Fruit fly (Drosophila melanogaster): ENCODE results near the gene ed.
A peak's percentile ranks its signal among the peaks of the same experiment; 100 is the strongest.

ed gene

dm6 chr2L:4053421-4054091 lies 22.4 kb downstream of the ed start (continued):
- peak; percentile 58 for TF ChIP-seq nau (GFP tag; optimal IDR thresholded peaks at IDR 0.05)
- TF ChIP-seq kni (GFP tag; optimal IDR thresholded peaks at IDR 0.05), result peak; percentile 72
- no peak for TF ChIP-seq jigr1 (GFP tag; IDR thresholded peaks at IDR 0.05)
- TF ChIP-seq Mad (GFP tag; optimal IDR thresholded peaks at IDR 0.05), result peak; percentile 2
- no peak for TF ChIP-seq Dfd (GFP tag; optimal IDR thresholded peaks at IDR 0.05)
- no peak for TF ChIP-seq ham (GFP tag; IDR thresholded peaks at IDR 0.05)
- TF ChIP-seq sim (GFP tag; IDR thresholded peaks at IDR 0.05), result 0 out of 2 replicates have a peak, but pooled peaks have one; percentile 68
- peak; percentile 78 for TF ChIP-seq Ptx1 (GFP tag; IDR thresholded peaks at IDR 0.05)
- TF ChIP-seq PHDP (tag; optimal IDR thresholded peaks at IDR 0.05), result peak; percentile 84
- peak; percentile 32 for TF ChIP-seq ind (GFP tag; optimal IDR thresholded peaks at IDR 0.05)
- TF ChIP-seq CG13775 (GFP tag; optimal IDR thresholded peaks at IDR 0.05), result peak; percentile 67
- peak; percentile 30; the same call in 1 of the 2 replicates for TF ChIP-seq CG14014 (GFP tag; IDR thresholded peaks at IDR 0.05)
- TF ChIP-seq salm (tag; optimal IDR thresholded peaks at IDR 0.05), result peak; percentile 51
- no peak for TF ChIP-seq yki (optimal IDR thresholded peaks at IDR 0.05)
- TF ChIP-seq phol (tag; optimal IDR thresholded peaks at IDR 0.05), result peak; percentile 82
- no peak for TF ChIP-seq Antp (GFP tag; optimal IDR thresholded peaks at IDR 0.05)
- TF ChIP-seq Ada2b (GFP tag; IDR thresholded peaks at IDR 0.05), result peak; percentile 64; the same call in 1 of the 2 replicates
- peak; percentile 91 for TF ChIP-seq Sox102F (GFP tag; optimal IDR thresholded peaks at IDR 0.05)
- TF ChIP-seq so (GFP tag; IDR thresholded peaks at IDR 0.05), result peak; percentile 58; the same call in 1 of the 3 replicates
- TF ChIP-seq CG4617 (GFP tag; optimal IDR thresholded peaks at IDR 0.05; ENCODE audit: borderline replicate concordance), result peak; percentile 14
- peak; percentile 88 for TF ChIP-seq CG10979 (tag; optimal IDR thresholded peaks at IDR 0.05)
- TF ChIP-seq grn (GFP tag; optimal IDR thresholded peaks at IDR 0.05), result no peak
- peak; percentile 87 for TF ChIP-seq gcm (GFP tag; optimal IDR thresholded peaks at IDR 0.05)
- peak; percentile 70 for TF ChIP-seq Chrac-16 (GFP tag; optimal IDR thresholded peaks at IDR 0.05)
- TF ChIP-seq CG15696 (tag; optimal IDR thresholded peaks at IDR 0.05), result peak; percentile 66
- TF ChIP-seq Jarid2 (GFP tag; optimal IDR thresholded peaks at IDR 0.05), result peak; percentile 29
- TF ChIP-seq mam (GFP tag; optimal IDR thresholded peaks at IDR 0.05), result no peak
- TF ChIP-seq CG9609 (GFP tag; optimal IDR thresholded peaks at IDR 0.05), result peak; percentile 8
- peak; percentile 79 for TF ChIP-seq CG13424 (tag; optimal IDR thresholded peaks at IDR 0.05)
- TF ChIP-seq CG3407 (GFP tag; optimal IDR thresholded peaks at IDR 0.05), result peak; percentile 68
- TF ChIP-seq CG9817 (tag; optimal IDR thresholded peaks at IDR 0.05), result peak; percentile 51
- peak; percentile 50; the same call in 1 of the 2 replicates for TF ChIP-seq crol (GFP tag; IDR thresholded peaks at IDR 0.05)
- TF ChIP-seq Deaf1 (tag; optimal IDR thresholded peaks at IDR 0.05), result peak; percentile 28
- TF ChIP-seq odd (GFP tag; optimal IDR thresholded peaks at IDR 0.05), result peak; percentile 38
- peak; percentile 53; the same call in 1 of the 2 replicates for TF ChIP-seq CG32532 (GFP tag; IDR thresholded peaks at IDR 0.05)
- peak; percentile 23 for TF ChIP-seq bab2 (GFP tag; optimal IDR thresholded peaks at IDR 0.05)
- TF ChIP-seq Meics (GFP tag; optimal IDR thresholded peaks at IDR 0.05), result peak; percentile 42
- TF ChIP-seq tll (GFP tag; optimal IDR thresholded peaks at IDR 0.05), result peak in 1 of 2 experiments; percentile 89
- TF ChIP-seq ems (GFP tag; optimal IDR thresholded peaks at IDR 0.05), result no peak
- TF ChIP-seq CG17385 (GFP tag; optimal IDR thresholded peaks at IDR 0.05), result peak; percentile 92
- TF ChIP-seq CG11247 (GFP tag; IDR thresholded peaks at IDR 0.05), result peak; percentile 24; the same call in 1 of the 2 replicates
- peak; percentile 74 for TF ChIP-seq CoRest (tag; optimal IDR thresholded peaks at IDR 0.05)
- TF ChIP-seq ase (GFP tag; IDR thresholded peaks at IDR 0.05), result peak; percentile 32; the same call in 1 of the 3 replicates
- TF ChIP-seq CG1529 (GFP tag; optimal IDR thresholded peaks at IDR 0.05), result peak; percentile 87
- TF ChIP-seq CG7271 (tag; optimal IDR thresholded peaks at IDR 0.05), result peak; percentile 37
- peak; percentile 88 for TF ChIP-seq zf30C (GFP tag; optimal IDR thresholded peaks at IDR 0.05)
- TF ChIP-seq Oaz (GFP tag; IDR thresholded peaks at IDR 0.05), result no peak
- no peak for TF ChIP-seq rib (GFP tag; IDR thresholded peaks at IDR 0.05)
- peak; percentile 55 for TF ChIP-seq CG10431 (GFP tag; optimal IDR thresholded peaks at IDR 0.05)
